Fruit fly (Drosophila melanogaster): ENCODE results near the gene CapaR.
A peak's percentile ranks its signal among the peaks of the same experiment; 100 is the strongest.

Gene CapaR

dm6 chr3L:21515823-21516715, 45.9 kb downstream of the CapaR start, which contains the start of the genes SAK and Cdk12 (continued):
- peak; percentile 91 for TF ChIP-seq CG12104 (GFP tag; optimal IDR thresholded peaks at IDR 0.05)
- no peak for TF ChIP-seq CG12071 (GFP tag; optimal IDR thresholded peaks at IDR 0.05)
- no peak for TF ChIP-seq z (GFP tag; IDR thresholded peaks at IDR 0.05)
- TF ChIP-seq Aef1 (GFP tag; IDR thresholded peaks at IDR 0.05): peak; percentile 79
- peak; percentile 81 for TF ChIP-seq CG17612 (GFP tag; IDR thresholded peaks at IDR 0.05)
- TF ChIP-seq aop (GFP tag; IDR thresholded peaks at IDR 0.05): peak; percentile 47; the same call in 1 of the 2 replicates
- TF ChIP-seq CG4854 (GFP tag; optimal IDR thresholded peaks at IDR 0.05): peak; percentile 21
- peak; percentile 57 for TF ChIP-seq nom (GFP tag; optimal IDR thresholded peaks at IDR 0.05)
- peak; percentile 61; the same call in 1 of the 2 replicates for TF ChIP-seq ro (GFP tag; IDR thresholded peaks at IDR 0.05)
- peak; percentile 12 for TF ChIP-seq ems (GFP tag; optimal IDR thresholded peaks at IDR 0.05)
- peak; percentile 48; the same call in 1 of the 2 replicates for TF ChIP-seq sens-2 (GFP tag; IDR thresholded peaks at IDR 0.05)
- peak; percentile 54 for TF ChIP-seq CG16863 (GFP tag; optimal IDR thresholded peaks at IDR 0.05)
- TF ChIP-seq CG13624 (GFP tag; optimal IDR thresholded peaks at IDR 0.05): peak; percentile 49
- TF ChIP-seq Camta (GFP tag; optimal IDR thresholded peaks at IDR 0.05): peak; percentile 48
- peak; percentile 74 for TF ChIP-seq ab (GFP tag; optimal IDR thresholded peaks at IDR 0.05)
- TF ChIP-seq sna (GFP tag; IDR thresholded peaks at IDR 0.05; ENCODE audit: partially characterized antibody): 0 out of 2 replicates have a peak, but pooled peaks have one; percentile 15
- TF ChIP-seq fd3F (GFP tag; optimal IDR thresholded peaks at IDR 0.05): peak; percentile 85
- TF ChIP-seq psq (GFP tag; optimal IDR thresholded peaks at IDR 0.05): peak; percentile 63
- TF ChIP-seq CG7963 (GFP tag; IDR thresholded peaks at IDR 0.05; ENCODE audit: partially characterized antibody): 0 out of 3 replicates have a peak, but pooled peaks have one; percentile 32
- TF ChIP-seq CG8944 (GFP tag; optimal IDR thresholded peaks at IDR 0.05): peak; percentile 65
- TF ChIP-seq CG5180 (GFP tag; optimal IDR thresholded peaks at IDR 0.05): no peak
- peak; percentile 24 for TF ChIP-seq Atf-2 (GFP tag; optimal IDR thresholded peaks at IDR 0.05)
- TF ChIP-seq gfzf (GFP tag; optimal IDR thresholded peaks at IDR 0.05): no peak
- TF ChIP-seq CG10267 (tag; optimal IDR thresholded peaks at IDR 0.05): peak; percentile 95
- TF ChIP-seq grau (tag; optimal IDR thresholded peaks at IDR 0.05): peak; percentile 92
- peak; percentile 74 for TF ChIP-seq CG7372 (GFP tag; IDR thresholded peaks at IDR 0.05)
- no peak; the same call in 1 of the 2 replicates for TF ChIP-seq Poxn (GFP tag; IDR thresholded peaks at IDR 0.05)
- TF ChIP-seq CG12299 (tag; optimal IDR thresholded peaks at IDR 0.05): peak; percentile 77
- TF ChIP-seq unc-4 (GFP tag; IDR thresholded peaks at IDR 0.05; ENCODE audit: partially characterized antibody): peak; percentile 37; the same call in 1 of the 2 replicates
- TF ChIP-seq CG10959 (GFP tag; IDR thresholded peaks at IDR 0.05): no peak; the same call in 1 of the 2 replicates
- TF ChIP-seq Nf-YB (GFP tag; optimal IDR thresholded peaks at IDR 0.05): peak; percentile 69
- TF ChIP-seq crol (GFP tag; IDR thresholded peaks at IDR 0.05): no peak
- peak; percentile 40 for TF ChIP-seq ATbp (GFP tag; optimal IDR thresholded peaks at IDR 0.05)
- TF ChIP-seq slp2 (GFP tag; optimal IDR thresholded peaks at IDR 0.05): peak; percentile 46
- peak; percentile 82 for TF ChIP-seq Vsx1 (GFP tag; optimal IDR thresholded peaks at IDR 0.05)
- TF ChIP-seq gsb-n (tag; optimal IDR thresholded peaks at IDR 0.05): peak; percentile 82
- TF ChIP-seq HLH4C (GFP tag; IDR thresholded peaks at IDR 0.05; ENCODE audit: partially characterized antibody): no peak
- TF ChIP-seq CG2889 (GFP tag; IDR thresholded peaks at IDR 0.05): peak; percentile 81; the same call in 2 of the 3 replicates
- TF ChIP-seq pb (GFP tag; optimal IDR thresholded peaks at IDR 0.05): peak; percentile 16
- no peak for TF ChIP-seq corto (GFP tag; optimal IDR thresholded peaks at IDR 0.05)
- no peak for TF ChIP-seq Trl (optimal IDR thresholded peaks at IDR 0.05)
- TF ChIP-seq Trl (GFP tag; optimal IDR thresholded peaks at IDR 0.05): peak; percentile 49
- TF ChIP-seq CG6689 (GFP tag; IDR thresholded peaks at IDR 0.05): peak; percentile 79
- TF ChIP-seq bigmax (GFP tag; optimal IDR thresholded peaks at IDR 0.05): no peak
- no peak for TF ChIP-seq pros (GFP tag; optimal IDR thresholded peaks at IDR 0.05)
- TF ChIP-seq kni (GFP tag; optimal IDR thresholded peaks at IDR 0.05): no peak
- TF ChIP-seq CG10209 (GFP tag; optimal IDR thresholded peaks at IDR 0.05): peak; percentile 87
- TF ChIP-seq CG2678 (tag; optimal IDR thresholded peaks at IDR 0.05): peak; percentile 90

Measured in whole organism, embryonic.